Fruit fly (Drosophila melanogaster) whole organism, embryonic: ENCODE results near the gene Ogdh.

ENCODE experiments used
- Abd-B ChIP-seq: fragments of 200-800 bp; sonication (Bioruptor generic); optimal IDR thresholded peaks from 2 replicates; lab custom pipeline; 2018; ENCODE audit warnings: missing biosample characterization, mild to moderate bottlenecking, missing genetic modification characterization, moderate library complexity
- Aef1 ChIP-seq: fragments of 200-800 bp; sonication (Bioruptor generic); IDR thresholded peaks from 3 replicates; pipeline ENCODE4 v1.3.6; 2022; ENCODE audit warnings: missing biosample characterization, missing genetic modification characterization
- Awh ChIP-seq: fragments of 200-800 bp; sonication (Bioruptor generic); IDR thresholded peaks from 2 replicates; pipeline ENCODE4, ENCODE4 v1.3.6; 2022; ENCODE audit warnings: missing biosample characterization, missing genetic modification characterization
- CG13296 ChIP-seq: fragments of 200-800 bp; sonication (Bioruptor generic); optimal IDR thresholded peaks from 3 replicates; lab custom pipeline; 2018; ENCODE audit warnings: missing biosample characterization, mild to moderate bottlenecking, missing genetic modification characterization
- CG13775 ChIP-seq: fragments of 200-800 bp; sonication (Bioruptor generic); optimal IDR thresholded peaks from 3 replicates; lab custom pipeline; 2017; ENCODE audit warnings: missing biosample characterization, mild to moderate bottlenecking, missing genetic modification characterization
- CG15514 ChIP-seq: fragments of 200-800 bp; sonication (Bioruptor generic); optimal IDR thresholded peaks from 3 replicates; lab custom pipeline; 2017; ENCODE audit warnings: missing biosample characterization, missing genetic modification characterization, mild to moderate bottlenecking, moderate library complexity, missing genetic modification reagents
- CG16815 ChIP-seq: fragments of 200-800 bp; sonication (Bioruptor generic); optimal IDR thresholded peaks from 3 replicates; lab custom pipeline; 2017; ENCODE audit warnings: missing biosample characterization, mild to moderate bottlenecking, missing genetic modification characterization
- CG17361 ChIP-seq: fragments of 200-800 bp; sonication (Bioruptor generic); IDR thresholded peaks from 3 replicates; pipeline ENCODE4 v1.3.6; 2022; ENCODE audit warnings: missing biosample characterization, missing genetic modification characterization
- CG17802 ChIP-seq: fragments of 200-800 bp; sonication (Bioruptor generic); optimal IDR thresholded peaks from 2 replicates; lab custom pipeline; 2018; ENCODE audit warnings: missing biosample characterization, mild to moderate bottlenecking, missing genetic modification characterization, moderate library complexity
- CG18262 ChIP-seq: fragments of 200-800 bp; optimal IDR thresholded peaks from 3 replicates; lab custom pipeline; 2019; ENCODE audit warnings: missing biosample characterization, mild to moderate bottlenecking, missing genetic modification characterization, moderate library complexity
- CG30431 ChIP-seq: fragments of 200-800 bp; sonication (Bioruptor generic); optimal IDR thresholded peaks from 2 replicates; lab custom pipeline; 2017; ENCODE audit warnings: missing biosample characterization, missing genetic modification characterization
- CG34224 ChIP-seq: fragments of 200-800 bp; sonication (Bioruptor generic); IDR thresholded peaks from 3 replicates; pipeline ENCODE4 v1.3.6; 2022; ENCODE audit warnings: missing biosample characterization, missing genetic modification characterization; ENCODE audit not compliant: partially characterized antibody
- CG6765 ChIP-seq: fragments of 200-800 bp; sonication (Bioruptor generic); optimal IDR thresholded peaks from 3 replicates; lab custom pipeline; 2017; ENCODE audit warnings: missing biosample characterization, mild to moderate bottlenecking, missing genetic modification characterization
- CG7372 ChIP-seq: fragments of 200-800 bp; sonication (Bioruptor generic); IDR thresholded peaks from 2 replicates; pipeline ENCODE4 v1.3.6; 2022; ENCODE audit warnings: missing biosample characterization, missing genetic modification characterization
- CG8089 ChIP-seq: fragments of 200-800 bp; sonication (Bioruptor generic); optimal IDR thresholded peaks from 3 replicates; lab custom pipeline; 2016; ENCODE audit warnings: missing biosample characterization, missing genetic modification characterization
- CG8478 ChIP-seq: fragments of >200 bp; optimal IDR thresholded peaks from 2 replicates; lab custom pipeline; 2018
- D ChIP-seq, 2 experiments: fragments of 200-800 bp in 1 of 2; fragments of >200 bp in 1 of 2; sonication (Bioruptor generic) in 1 of 2; optimal IDR thresholded peaks; 2 replicates in 1 of 2; 3 replicates in 1 of 2; lab custom pipeline; 2017; ENCODE audit warnings: mild to moderate bottlenecking in 1 of 2, missing biosample characterization in 1 of 2, missing genetic modification characterization in 1 of 2, missing genetic modification reagents in 1 of 2
- D19A ChIP-seq: fragments of 200-800 bp; optimal IDR thresholded peaks from 3 replicates; lab custom pipeline; 2019; ENCODE audit warnings: missing biosample characterization, mild to moderate bottlenecking, missing genetic modification characterization, moderate library complexity
- Dip2 ChIP-seq: fragments of 200-800 bp; sonication (Bioruptor generic); IDR thresholded peaks from 2 replicates; pipeline ENCODE4 v1.3.6; 2022; ENCODE audit warnings: missing biosample characterization, missing genetic modification characterization
- Eip74EF ChIP-seq, 2 experiments: fragments of 200-800 bp in 1 of 2; fragments of >200 bp in 1 of 2; sonication (Bioruptor generic) in 1 of 2; optimal IDR thresholded peaks; 2 replicates each; lab custom pipeline; 2017 to 2019; ENCODE audit warnings: missing biosample characterization in 2 of 2, missing genetic modification characterization in 2 of 2, mild to moderate bottlenecking in 1 of 2, moderate library complexity in 1 of 2
- HLHmδ ChIP-seq: fragments of 200-800 bp; sonication (Bioruptor generic); optimal IDR thresholded peaks from 2 replicates; lab custom pipeline; 2018; ENCODE audit warnings: missing biosample characterization, mild to moderate bottlenecking, missing genetic modification characterization, moderate library complexity
- Med ChIP-seq: fragments of 200-800 bp; sonication (Bioruptor generic); peaks from one replicate; lab custom pipeline; 2016; ENCODE audit warnings: missing biosample characterization, missing genetic modification characterization, mild to moderate bottlenecking, inconsistent platforms, moderate library complexity
- Meics ChIP-seq: fragments of 200-800 bp; sonication (Bioruptor generic); optimal IDR thresholded peaks from 2 replicates; lab custom pipeline; 2017; ENCODE audit warnings: missing biosample characterization, mild to moderate bottlenecking, missing genetic modification characterization
- Nf-YA ChIP-seq: fragments of 200-800 bp; sonication (Bioruptor generic); IDR thresholded peaks from 2 replicates; pipeline ENCODE4 v1.3.6; 2022; ENCODE audit warnings: missing biosample characterization, missing genetic modification characterization
- NfI ChIP-seq: fragments of 200-800 bp; sonication (Bioruptor generic); optimal IDR thresholded peaks from 3 replicates; lab custom pipeline; 2018; ENCODE audit warnings: missing biosample characterization, mild to moderate bottlenecking, missing genetic modification characterization, moderate library complexity
- Oli ChIP-seq: fragments of 200-800 bp; sonication (Bioruptor generic); optimal IDR thresholded peaks from 2 replicates; lab custom pipeline; 2018; ENCODE audit warnings: missing biosample characterization, mild to moderate bottlenecking, missing genetic modification characterization, moderate library complexity
- Sox102F ChIP-seq: fragments of 200-800 bp; sonication (Bioruptor generic); optimal IDR thresholded peaks from 2 replicates; lab custom pipeline; 2018; ENCODE audit warnings: missing biosample characterization, mild to moderate bottlenecking, missing genetic modification characterization, moderate library complexity
- Taf1 ChIP-seq: fragments of 200-800 bp; sonication (Bioruptor generic); IDR thresholded peaks from 2 replicates; pipeline ENCODE4 v1.3.6; 2022; ENCODE audit warnings: missing biosample characterization, missing genetic modification characterization
- Usf ChIP-seq: fragments of 200-800 bp; sonication (Bioruptor generic); optimal IDR thresholded peaks from 2 replicates; lab custom pipeline; 2017; ENCODE audit warnings: missing genotype, missing biosample characterization, missing genetic modification characterization
- ac ChIP-seq: fragments of 200-800 bp; sonication (Bioruptor generic); optimal IDR thresholded peaks from 3 replicates; lab custom pipeline; 2017; ENCODE audit warnings: missing biosample characterization, mild to moderate bottlenecking, missing genetic modification characterization
- cad ChIP-seq: fragments of >200 bp; optimal IDR thresholded peaks from 2 replicates; lab custom pipeline; 2017; ENCODE audit warnings: missing biosample characterization, missing genetic modification characterization
- chm ChIP-seq: fragments of 200-800 bp; sonication (Bioruptor generic); IDR thresholded peaks from 2 replicates; pipeline ENCODE4 v1.3.6; 2022; ENCODE audit warnings: missing biosample characterization, missing genetic modification characterization
- da ChIP-seq: fragments of 200-800 bp; sonication (Bioruptor generic); optimal IDR thresholded peaks from 2 replicates; lab custom pipeline; 2016; ENCODE audit warnings: missing biosample characterization, missing genetic modification characterization
- dati ChIP-seq: fragments of 200-800 bp; sonication (Bioruptor generic); IDR thresholded peaks from 2 replicates; pipeline ENCODE4 v1.3.6; 2022; ENCODE audit warnings: missing biosample characterization, missing genetic modification characterization
- dimm ChIP-seq: fragments of 200-800 bp; sonication (Bioruptor generic); IDR thresholded peaks from 2 replicates; pipeline ENCODE4 v1.3.6; 2022; ENCODE audit warnings: missing biosample characterization, missing genetic modification characterization
- disco-r ChIP-seq: fragments of 200-800 bp; sonication (Bioruptor generic); optimal IDR thresholded peaks from 2 replicates; lab custom pipeline; 2016; ENCODE audit warnings: missing biosample characterization, missing genetic modification characterization
- fru ChIP-seq: fragments of >200 bp; optimal IDR thresholded peaks from 2 replicates; lab custom pipeline; 2017
- her ChIP-seq: fragments of 200-800 bp; sonication (Bioruptor generic); optimal IDR thresholded peaks from 2 replicates; lab custom pipeline; 2016; ENCODE audit warnings: missing biosample characterization, missing genetic modification characterization
- kni ChIP-seq: fragments of 200-800 bp; sonication (Bioruptor generic); optimal IDR thresholded peaks from 3 replicates; lab custom pipeline; 2017; ENCODE audit warnings: mild to moderate bottlenecking, missing biosample characterization, missing genetic modification reagents, missing genetic modification characterization
- nerfin-2 ChIP-seq: fragments of 200-800 bp; sonication (Bioruptor generic); IDR thresholded peaks from 2 replicates; pipeline ENCODE4 v1.3.6; 2022; ENCODE audit warnings: missing biosample characterization, missing genetic modification characterization; ENCODE audit not compliant: partially characterized antibody
- onecut ChIP-seq: fragments of 200-800 bp; sonication (Bioruptor generic); IDR thresholded peaks from 2 replicates; pipeline ENCODE4 v1.3.6; 2022; ENCODE audit warnings: missing biosample characterization, missing genetic modification characterization
- phol ChIP-seq: fragments of 200-800 bp; sonication (Bioruptor generic); optimal IDR thresholded peaks from 3 replicates; lab custom pipeline; 2018; ENCODE audit warnings: missing biosample characterization, mild to moderate bottlenecking, missing genetic modification characterization, moderate library complexity
- repo ChIP-seq: fragments of 200-800 bp; sonication (Bioruptor generic); optimal IDR thresholded peaks from 2 replicates; lab custom pipeline; 2016; ENCODE audit warnings: missing biosample characterization, missing genetic modification characterization
- rib ChIP-seq: fragments of 200-800 bp; sonication (Bioruptor generic); IDR thresholded peaks from 2 replicates; pipeline ENCODE4 v1.3.6; 2022; ENCODE audit warnings: missing biosample characterization, missing genetic modification characterization
- schlank ChIP-seq: fragments of 200-800 bp; sonication (Bioruptor generic); optimal IDR thresholded peaks from 2 replicates; lab custom pipeline; 2018; ENCODE audit warnings: missing biosample characterization, mild to moderate bottlenecking, missing genetic modification characterization
- sens-2 ChIP-seq: fragments of 200-800 bp; sonication (Bioruptor generic); IDR thresholded peaks from 2 replicates; pipeline ENCODE4 v1.3.6; 2022; ENCODE audit warnings: missing biosample characterization, missing genetic modification characterization
- sna ChIP-seq: fragments of 200-800 bp; sonication (Bioruptor generic); IDR thresholded peaks from 2 replicates; pipeline ENCODE4 v1.3.6; 2022; ENCODE audit warnings: missing biosample characterization, missing genetic modification characterization; ENCODE audit not compliant: partially characterized antibody
- stc ChIP-seq: fragments of 200-800 bp; sonication (Bioruptor generic); IDR thresholded peaks from 2 replicates; pipeline ENCODE4 v1.3.6; 2022; ENCODE audit warnings: missing biosample characterization, missing genetic modification characterization
- unc-4 ChIP-seq: fragments of 200-800 bp; sonication (Bioruptor generic); IDR thresholded peaks from 2 replicates; pipeline ENCODE4 v1.3.6; 2022; ENCODE audit warnings: missing biosample characterization, missing genetic modification characterization; ENCODE audit not compliant: partially characterized antibody

Gene Ogdh

DNA sequence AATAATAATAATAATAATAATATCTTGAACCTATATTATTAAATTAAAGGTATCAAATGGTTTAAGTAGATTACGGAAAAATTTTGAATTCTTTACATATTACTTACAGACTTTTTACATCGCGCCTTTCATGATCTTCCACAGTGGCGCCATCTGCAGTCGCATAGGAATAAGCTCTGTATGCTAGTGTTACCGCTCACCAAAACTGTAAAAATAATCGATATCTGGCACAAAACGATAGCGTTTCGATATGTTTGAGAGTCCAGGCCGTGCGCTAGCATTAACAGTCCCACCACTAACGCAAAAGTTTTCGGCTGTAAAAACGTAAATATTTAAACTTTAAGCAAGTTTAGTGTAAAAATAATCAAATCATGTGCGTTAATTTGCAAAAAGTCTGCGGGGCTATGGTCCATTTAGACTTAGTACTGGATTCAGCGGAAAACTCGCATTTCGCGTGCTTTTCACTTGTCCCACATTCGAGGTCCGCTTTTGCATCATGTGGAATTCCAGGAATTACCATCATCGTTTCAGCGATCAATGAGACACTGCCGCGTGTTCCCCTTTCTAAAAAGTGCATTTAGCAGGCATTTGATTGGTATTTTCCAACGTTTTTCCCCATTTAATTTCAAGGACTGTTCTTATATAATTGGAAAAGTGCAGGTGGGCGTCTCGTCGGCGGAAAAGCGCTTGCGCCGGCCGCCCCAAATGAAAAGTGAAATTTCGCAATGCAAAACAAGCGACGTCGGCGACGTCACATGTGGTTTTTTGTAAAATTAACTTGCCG is 789 bp downstream of the Ogdh start (continued):
- no peak for TF ChIP-seq Usf (GFP tag; lab: Kevin White, UChicago)
- no peak for TF ChIP-seq Sox102F (GFP tag; lab: Kevin White, UChicago)
- TF ChIP-seq Abd-B = no peak
- TF ChIP-seq Meics (GFP tag; lab: Kevin White, UChicago) = no peak
- TF ChIP-seq schlank (tag; lab: Kevin White, UChicago) = no peak
- TF ChIP-seq Taf1 (GFP tag; lab: Robert Waterston, UW) = no peak
- TF ChIP-seq CG6765 (GFP tag; lab: Kevin White, UChicago) = no peak
- TF ChIP-seq CG17802 (tag; lab: Kevin White, UChicago) = no peak
- no peak for TF ChIP-seq Awh (GFP tag; lab: Robert Waterston, UW)
- TF ChIP-seq Oli (tag; lab: Kevin White, UChicago) = no peak
- no peak for TF ChIP-seq CG17361
- no peak for TF ChIP-seq sens-2 (GFP tag; lab: Robert Waterston, UW)
- TF ChIP-seq D19A (tag; lab: Kevin White, UChicago) = peak; percentile 15
- TF ChIP-seq CG30431 = no peak
- TF ChIP-seq CG16815 (GFP tag; lab: Kevin White, UChicago) = no peak
- TF ChIP-seq disco-r (GFP tag; lab: Kevin White, UChicago) = no peak
- TF ChIP-seq onecut = no peak; the same call in 1 of the 2 replicates
- TF ChIP-seq CG8478 = no peak
- peak; percentile 42 for TF ChIP-seq NfI (GFP tag; lab: Kevin White, UChicago)
- peak; percentile 69 for TF ChIP-seq CG15514 (GFP tag; lab: Kevin White, UChicago)
- no peak for TF ChIP-seq CG13296 (GFP tag; lab: Kevin White, UChicago)
- no peak for TF ChIP-seq da (GFP tag; lab: Kevin White, UChicago)
- TF ChIP-seq Med (GFP tag; lab: Kevin White, UChicago) = peak; percentile 93
- TF ChIP-seq Eip74EF (GFP tag; optimal IDR thresholded peaks at IDR 0.05; lab: Kevin White, UChicago) = no peak
- no peak for TF ChIP-seq CG8089 (GFP tag; lab: Kevin White, UChicago)
- no peak for TF ChIP-seq CG18262 (tag; lab: Kevin White, UChicago)
- TF ChIP-seq CG7372 (GFP tag; lab: Robert Waterston, UW) = no peak
- TF ChIP-seq dati (GFP tag; lab: Robert Waterston, UW) = no peak
- peak; percentile 32 for TF ChIP-seq her (GFP tag; lab: Kevin White, UChicago)
- TF ChIP-seq stc = no peak
- peak; percentile 91 for TF ChIP-seq unc-4 (GFP tag; lab: Robert Waterston, UW)
- no peak for TF ChIP-seq Aef1
- no peak for TF ChIP-seq cad (GFP tag; lab: Kevin White, UChicago)
- TF ChIP-seq Dip2 (GFP tag; lab: Robert Waterston, UW) = no peak
- TF ChIP-seq dimm (GFP tag; lab: Robert Waterston, UW) = no peak
- TF ChIP-seq sna = peak; percentile 80; the same call in 1 of the 2 replicates
- no peak for TF ChIP-seq kni (GFP tag; lab: Kevin White, UChicago)
- no peak for TF ChIP-seq ac (GFP tag; lab: Kevin White, UChicago)

DNA sequence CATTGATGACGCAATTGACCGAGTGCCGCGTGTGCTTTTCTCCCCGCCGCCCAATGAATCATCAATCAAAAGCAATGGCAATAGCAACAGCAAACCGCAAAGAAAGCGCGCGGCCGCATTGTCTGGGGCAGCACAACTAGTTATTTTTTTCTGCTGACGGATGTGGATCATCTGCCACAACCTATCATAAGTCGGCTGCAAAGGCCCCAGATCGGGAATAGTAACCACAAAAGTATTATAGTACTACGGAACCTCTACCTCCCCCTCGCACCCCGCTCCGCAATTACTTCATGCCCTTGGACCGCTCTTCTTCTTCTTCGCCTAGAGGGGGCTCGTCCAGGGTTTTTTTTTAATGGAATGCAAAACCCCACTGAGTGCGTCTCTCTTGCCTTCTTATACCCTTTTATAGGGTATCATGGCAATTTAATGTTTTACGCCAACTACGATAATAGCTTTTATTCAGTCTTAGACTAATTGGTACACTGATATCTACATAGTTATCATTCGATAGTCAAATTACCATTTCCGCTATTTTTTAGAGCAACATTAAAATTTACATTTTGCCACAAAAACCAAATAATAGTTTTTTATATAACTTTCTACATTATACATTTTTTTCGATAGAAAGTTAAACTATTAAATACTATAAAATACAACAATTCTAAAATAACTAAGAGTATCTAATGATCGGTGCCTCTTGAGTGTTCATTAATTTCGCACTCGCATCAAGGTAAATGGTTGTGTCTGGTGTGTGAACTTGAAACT is 1.6 kb downstream of the Ogdh start:
- no peak for TF ChIP-seq phol (tag; lab: Kevin White, UChicago)
- TF ChIP-seq rib (GFP tag; lab: Robert Waterston, UW) = 0 out of 2 replicates have a peak, but pooled peaks have one; percentile 12
- no peak for TF ChIP-seq CG34224 (GFP tag; lab: Robert Waterston, UW)
- no peak for TF ChIP-seq CG17802 (tag; lab: Kevin White, UChicago)
- TF ChIP-seq CG13775 = no peak
- TF ChIP-seq CG18262 (tag; lab: Kevin White, UChicago) = no peak
- no peak for TF ChIP-seq fru
- no peak for TF ChIP-seq D (optimal IDR thresholded peaks at IDR 0.05; lab: Kevin White, UChicago)
- no peak for TF ChIP-seq D (GFP tag; optimal IDR thresholded peaks at IDR 0.05; lab: Kevin White, UChicago)
- TF ChIP-seq HLHmδ (GFP tag; lab: Kevin White, UChicago) = no peak
- no peak for TF ChIP-seq nerfin-2 (GFP tag; lab: Robert Waterston, UW)
- 0 out of 2 replicates have a peak, but pooled peaks have one; percentile 14 for TF ChIP-seq chm (GFP tag; lab: Robert Waterston, UW)
- no peak for TF ChIP-seq repo (GFP tag; lab: Kevin White, UChicago)
- no peak for TF ChIP-seq Nf-YA (GFP tag; lab: Robert Waterston, UW)
